Worm (Caenorhabditis elegans) whole organism, L1 larva: ENCODE results near the gene wrm-1.

Experiments used
- C04F5.9 ChIP-seq: sonication (generic microtip); optimal IDR thresholded peaks from 2 replicates; lab custom pipeline; 2016; ENCODE audit warnings: missing genetic modification characterization, missing compliant biosample characterization
- C16A3.4 ChIP-seq: fragments of 150-350 bp; optimal IDR thresholded peaks from 2 replicates; lab custom pipeline; 2014; ENCODE audit warnings: missing biosample characterization, missing genetic modification characterization
- C34B4.2 ChIP-seq: sonication (generic microtip); optimal IDR thresholded peaks from 2 replicates; lab custom pipeline; 2017; ENCODE audit warnings: mild to moderate bottlenecking, missing genetic modification characterization, missing compliant biosample characterization
- aha-1 ChIP-seq: fragments of 150-350 bp; optimal IDR thresholded peaks from 2 replicates; lab custom pipeline; 2014; ENCODE audit warnings: missing biosample characterization, missing genetic modification characterization
- alr-1 ChIP-seq: fragments of 200-800 bp; sonication (Bioruptor generic); optimal IDR thresholded peaks from 2 replicates; lab custom pipeline; 2018; ENCODE audit warnings: borderline replicate concordance, mild to moderate bottlenecking, missing genetic modification characterization, missing compliant biosample characterization
- blmp-1 ChIP-seq: fragments of 150-350 bp; optimal IDR thresholded peaks from 2 replicates; lab custom pipeline; 2014; ENCODE audit warnings: missing biosample characterization, missing genetic modification characterization
- ceh-8 ChIP-seq: fragments of 200-800 bp; sonication (Bioruptor generic); optimal IDR thresholded peaks from 2 replicates; lab custom pipeline; 2018; ENCODE audit warnings: mild to moderate bottlenecking, missing genetic modification characterization, moderate library complexity, missing compliant biosample characterization
- ceh-82 ChIP-seq, 3 experiments: fragments of 150-350 bp in 1 of 3; sonication (generic microtip) in 2 of 3; optimal IDR thresholded peaks; 2 replicates each; lab custom pipeline; 2014 to 2017; ENCODE audit warnings: missing biosample characterization in 3 of 3, missing genetic modification characterization in 3 of 3
- ceh-90 ChIP-seq: sonication (generic microtip); optimal IDR thresholded peaks from 2 replicates; lab custom pipeline; 2016; ENCODE audit warnings: missing genetic modification characterization, missing compliant biosample characterization
- dpl-1 ChIP-seq, 3 experiments: fragments of 150-350 bp in 2 of 3; sonication (generic microtip) in 1 of 3; optimal IDR thresholded peaks; 2 replicates each; lab custom pipeline; 2014 to 2017; ENCODE audit warnings: missing biosample characterization in 3 of 3, missing genetic modification characterization in 3 of 3, missing genetic modification reagents in 3 of 3
- dsc-1 ChIP-seq: sonication (generic microtip); optimal IDR thresholded peaks from 2 replicates; lab custom pipeline; 2016; ENCODE audit warnings: mild to moderate bottlenecking, missing genetic modification characterization, missing compliant biosample characterization
- egl-13 ChIP-seq: sonication (generic microtip); optimal IDR thresholded peaks from 2 replicates; lab custom pipeline; 2016; ENCODE audit warnings: missing genotype, missing genetic modification reagents, missing genetic modification characterization, missing compliant biosample characterization
- egl-27 ChIP-seq, 2 experiments: fragments of 150-350 bp in 1 of 2; sonication (generic microtip); optimal IDR thresholded peaks; 3 replicates each; lab custom pipeline; 2017 to 2018; ENCODE audit warnings: missing biosample characterization in 2 of 2, missing genetic modification characterization in 2 of 2, missing genetic modification reagents in 2 of 2
- elt-3 ChIP-seq, 6 experiments: fragments of 150-350 bp in 1 of 6; sonication (generic microtip); optimal IDR thresholded peaks; 2 replicates each; lab custom pipeline; 2017 to 2018; ENCODE audit warnings: missing biosample characterization in 6 of 6, missing genetic modification characterization in 6 of 6, inconsistent platforms in 1 of 6
- ets-5 ChIP-seq: fragments of 200-800 bp; sonication (Bioruptor generic); IDR thresholded peaks from 2 replicates; pipeline ENCODE4 v1.3.6; 2022; ENCODE audit warnings: missing genetic modification characterization, missing compliant biosample characterization
- fkh-10 ChIP-seq: sonication (generic microtip); optimal IDR thresholded peaks from 2 replicates; lab custom pipeline; 2017; ENCODE audit warnings: missing biosample characterization, missing genetic modification reagents, missing genetic modification characterization
- grh-1 ChIP-seq: fragments of 200-800 bp; sonication (Bioruptor generic); IDR thresholded peaks from 2 replicates; pipeline ENCODE4 v1.3.6; 2022; ENCODE audit warnings: missing genetic modification reagents, missing genetic modification characterization, missing compliant biosample characterization
- hlh-17 ChIP-seq: fragments of 200-800 bp; sonication (Bioruptor generic); optimal IDR thresholded peaks from 2 replicates; lab custom pipeline; 2018; ENCODE audit warnings: missing genetic modification characterization, mild to moderate bottlenecking, missing compliant biosample characterization, moderate library complexity, borderline replicate concordance
- hlh-4 ChIP-seq: sonication (generic microtip); optimal IDR thresholded peaks from 2 replicates; lab custom pipeline; 2016; ENCODE audit warnings: mild to moderate bottlenecking, missing genetic modification characterization, missing compliant biosample characterization
- irx-1 ChIP-seq: sonication (generic microtip); optimal IDR thresholded peaks from 2 replicates; lab custom pipeline; 2016; ENCODE audit warnings: missing genetic modification characterization, missing compliant biosample characterization
- isw-1 ChIP-seq: fragments of 200-800 bp; sonication (Bioruptor generic); IDR thresholded peaks from 2 replicates; pipeline ENCODE4 v1.3.6; 2022; ENCODE audit warnings: missing genetic modification characterization, missing compliant biosample characterization
- lin-13 ChIP-seq: fragments of 150-350 bp; optimal IDR thresholded peaks from 2 replicates; lab custom pipeline; 2014; ENCODE audit warnings: missing biosample characterization, missing genetic modification reagents, missing genetic modification characterization
- lin-14 ChIP-seq: fragments of 200-800 bp; sonication (Bioruptor generic); optimal IDR thresholded peaks from 2 replicates; lab custom pipeline; 2018; ENCODE audit warnings: mild to moderate bottlenecking, missing genetic modification characterization, moderate library complexity, missing compliant biosample characterization
- lin-15B ChIP-seq: fragments of 150-350 bp; sonication (generic microtip); optimal IDR thresholded peaks from 3 replicates; lab custom pipeline; 2014; ENCODE audit warnings: missing biosample characterization, missing genetic modification characterization
- lin-39 ChIP-seq: fragments of 150-350 bp; optimal IDR thresholded peaks from 2 replicates; lab custom pipeline; 2014; ENCODE audit warnings: missing biosample characterization, missing genetic modification reagents, missing genetic modification characterization
- lir-3 ChIP-seq: sonication (generic microtip); optimal IDR thresholded peaks from 2 replicates; lab custom pipeline; 2016; ENCODE audit warnings: mild to moderate bottlenecking, missing genetic modification characterization, moderate library complexity, missing compliant biosample characterization; ENCODE audit not compliant: poor library complexity
- lsy-2 ChIP-seq, 2 experiments: fragments of 150-350 bp; optimal IDR thresholded peaks; 2 replicates each; lab custom pipeline; 2014; ENCODE audit warnings: missing biosample characterization in 2 of 2, missing genetic modification characterization in 2 of 2
- mab-9 ChIP-seq: fragments of 200-800 bp; sonication (Bioruptor generic); IDR thresholded peaks from 2 replicates; pipeline ENCODE4 v1.3.6; 2022; ENCODE audit warnings: missing genetic modification reagents, missing genetic modification characterization, missing compliant biosample characterization
- mep-1 ChIP-seq: fragments of 150-350 bp; optimal IDR thresholded peaks from 2 replicates; lab custom pipeline; 2014; ENCODE audit warnings: missing biosample characterization, missing genetic modification characterization
- nhr-11 ChIP-seq: fragments of 150-350 bp; optimal IDR thresholded peaks from 2 replicates; lab custom pipeline; 2014; ENCODE audit warnings: missing biosample characterization, missing genetic modification characterization
- nhr-19 ChIP-seq: fragments of 200-800 bp; sonication (Bioruptor generic); conservative IDR thresholded peaks from 2 replicates; pipeline ENCODE4 v1.3.6; 2022; ENCODE audit warnings: missing genetic modification characterization, missing compliant biosample characterization
- nhr-28 ChIP-seq: fragments of 150-350 bp; optimal IDR thresholded peaks from 2 replicates; lab custom pipeline; 2014; ENCODE audit warnings: missing biosample characterization, missing genetic modification characterization
- nhr-47 ChIP-seq: sonication (generic microtip); optimal IDR thresholded peaks from 2 replicates; lab custom pipeline; 2016; ENCODE audit warnings: mild to moderate bottlenecking, missing genetic modification characterization, moderate library complexity, missing compliant biosample characterization
- nhr-71 ChIP-seq: sonication (generic microtip); optimal IDR thresholded peaks from 2 replicates; lab custom pipeline; 2016; ENCODE audit warnings: mild to moderate bottlenecking, missing genetic modification characterization, moderate library complexity, missing compliant biosample characterization
- nhr-77 ChIP-seq: fragments of 150-350 bp; optimal IDR thresholded peaks from 2 replicates; lab custom pipeline; 2014; ENCODE audit warnings: missing biosample characterization, missing genetic modification characterization
- nhr-85 ChIP-seq: sonication (generic microtip); peaks from one replicate; lab custom pipeline; 2016; ENCODE audit warnings: missing genetic modification characterization, inconsistent platforms, missing compliant biosample characterization
- rnt-1 ChIP-seq: sonication (generic microtip); optimal IDR thresholded peaks from 2 replicates; lab custom pipeline; 2016; ENCODE audit warnings: mild to moderate bottlenecking, missing genetic modification characterization, moderate library complexity, missing compliant biosample characterization
- snu-23 ChIP-seq: sonication (generic microtip); optimal IDR thresholded peaks from 2 replicates; lab custom pipeline; 2016; ENCODE audit warnings: missing genetic modification characterization, missing compliant biosample characterization
- sox-4 ChIP-seq: sonication (generic microtip); optimal IDR thresholded peaks from 2 replicates; lab custom pipeline; 2016; ENCODE audit warnings: missing genetic modification characterization, missing compliant biosample characterization
- sptf-1 ChIP-seq: fragments of 150-350 bp; optimal IDR thresholded peaks from 2 replicates; lab custom pipeline; 2014; ENCODE audit warnings: missing biosample characterization, missing genetic modification characterization
- sup-37 ChIP-seq: fragments of 200-800 bp; sonication (Bioruptor generic); optimal IDR thresholded peaks from 2 replicates; lab custom pipeline; 2018; ENCODE audit warnings: mild to moderate bottlenecking, missing genetic modification characterization, missing compliant biosample characterization
- unc-130 ChIP-seq: fragments of 150-350 bp; optimal IDR thresholded peaks from 2 replicates; lab custom pipeline; 2017; ENCODE audit warnings: missing biosample characterization, missing genetic modification characterization, inconsistent platforms
- unc-86 ChIP-seq: sonication (generic microtip); optimal IDR thresholded peaks from 2 replicates; lab custom pipeline; 2016; ENCODE audit warnings: missing genetic modification characterization, missing compliant biosample characterization
- unc-98 ChIP-seq: fragments of 200-800 bp; sonication (Bioruptor generic); IDR thresholded peaks from 2 replicates; pipeline ENCODE4 v1.3.6; 2022; ENCODE audit warnings: missing genetic modification characterization, missing compliant biosample characterization
- vab-15 ChIP-seq: sonication (generic microtip); optimal IDR thresholded peaks from 2 replicates; lab custom pipeline; 2017; ENCODE audit warnings: missing genotype, mild to moderate bottlenecking, missing genetic modification characterization, missing compliant biosample characterization
- xbp-1 ChIP-seq: sonication (generic microtip); optimal IDR thresholded peaks from 2 replicates; lab custom pipeline; 2016; ENCODE audit warnings: missing genetic modification characterization, missing compliant biosample characterization
- ztf-11 ChIP-seq, 2 experiments: sonication (generic microtip); optimal IDR thresholded peaks; 2 replicates each; lab custom pipeline; 2016 to 2017; ENCODE audit warnings: missing genetic modification characterization in 2 of 2, missing biosample characterization in 1 of 2, missing compliant biosample characterization in 1 of 2

Gene wrm-1

DNA sequence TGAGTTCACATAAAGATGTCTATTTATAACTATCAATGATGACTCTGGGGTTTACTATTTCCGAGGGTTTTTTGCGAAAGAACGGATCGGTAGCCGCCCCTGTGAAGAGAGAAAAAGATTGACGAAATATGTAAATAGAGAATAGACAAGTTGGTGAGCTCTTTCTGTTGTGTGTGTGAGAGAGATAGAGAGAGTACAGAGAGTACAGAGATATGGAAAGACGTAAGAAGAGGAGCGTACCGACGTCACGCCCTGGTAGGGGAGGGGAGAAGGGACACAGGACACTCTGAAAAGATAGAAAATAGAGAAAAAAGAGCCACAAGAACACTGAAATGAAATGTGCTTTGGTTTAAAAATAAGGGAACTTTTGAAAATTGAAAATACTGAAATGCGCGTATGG is 34.4 kb upstream of the wrm-1 start (continued):
- TF ChIP-seq xbp-1 (peak; percentile 13), hlh-17 (GFP tag; lab: Kevin White, UChicago) (no peak)

DNA sequence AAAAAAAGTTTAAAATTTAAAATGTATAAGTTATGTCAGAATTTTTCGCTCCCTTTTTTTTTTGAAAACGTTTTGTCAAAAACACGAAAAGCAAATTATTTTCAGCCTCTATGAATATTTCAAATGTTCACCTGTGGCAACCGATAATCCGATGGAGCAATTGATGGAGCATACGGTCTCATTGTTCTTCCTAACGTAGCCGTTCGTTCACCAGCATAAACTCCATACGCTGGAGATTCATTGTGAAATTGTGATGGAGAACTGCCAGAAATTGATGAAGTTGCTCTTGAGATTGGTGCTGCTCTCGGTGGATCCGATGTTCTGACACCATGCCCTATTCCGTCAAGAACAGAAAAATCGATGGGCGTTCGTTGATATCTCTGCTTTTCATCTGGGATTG is 30.8 kb upstream of the wrm-1 start:
- TF ChIP-seq rnt-1 (tag; lab: Kevin White, UChicago) (no peak), fkh-10 (GFP tag; lab: Kevin White, UChicago) (no peak), sox-4 (tag; lab: Kevin White, UChicago) (no peak), grh-1 (no peak), lin-15B (tag; lab: Kevin White, UChicago) (no peak), nhr-11 (tag; lab: Kevin White, UChicago) (no peak), alr-1 (tag; lab: Kevin White, UChicago) (no peak), hlh-4 (tag; lab: Kevin White, UChicago) (no peak), nhr-85 (tag; lab: Kevin White, UChicago) (no peak), C34B4.2 (tag; lab: Kevin White, UChicago) (no peak), blmp-1 (tag; lab: Kevin White, UChicago) (no peak), C04F5.9 (tag; lab: Kevin White, UChicago) (no peak), ets-5 (GFP tag; lab: Robert Waterston, UW) (no peak), sptf-1 (no peak), hlh-17 (GFP tag; lab: Kevin White, UChicago) (no peak), C16A3.4 (tag; lab: Kevin White, UChicago) (no peak), egl-13 (no peak), nhr-71 (tag; lab: Kevin White, UChicago) (no peak), nhr-19 (GFP tag; lab: Robert Waterston, UW) (no peak), egl-27 (tag; optimal IDR thresholded peaks at IDR 0.05; lab: Kevin White, UChicago) (no peak)

DNA sequence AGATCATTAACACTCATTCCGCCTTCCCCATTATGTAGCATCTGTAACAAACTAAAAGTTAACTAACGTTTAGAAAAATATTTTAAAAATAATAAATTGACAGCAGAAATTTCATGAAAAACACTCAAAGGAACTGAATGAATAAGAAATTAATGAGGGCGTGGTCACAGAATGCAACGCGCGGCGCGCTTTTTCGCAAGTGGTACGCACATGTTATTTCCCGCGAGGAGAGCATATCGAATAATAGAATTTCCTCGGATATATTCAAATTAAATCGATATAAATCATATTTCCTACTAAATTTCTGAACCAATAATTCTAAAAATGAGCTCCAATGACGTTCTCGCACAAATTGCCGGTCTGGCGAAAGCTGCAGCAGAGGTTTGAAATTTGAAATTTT is 30.0 kb upstream of the wrm-1 start, which contains the start of the genes abi-1 and arle-14:
TSS of gene abi-1 (minus strand) at position 51 of the 400 bp plus-strand sequence.
TSS of gene arle-14 (plus strand) at position 217 of the 400 bp plus-strand sequence.
- TF ChIP-seq irx-1 (no peak), nhr-77 (tag; lab: Kevin White, UChicago) (no peak), unc-98 (no peak), isw-1 (GFP tag; lab: Robert Waterston, UW) (no peak), grh-1 (no peak), unc-130 (tag; lab: Kevin White, UChicago) (peak; percentile 9), nhr-19 (GFP tag; lab: Robert Waterston, UW) (no peak), alr-1 (tag; lab: Kevin White, UChicago) (no peak), vab-15 (tag; lab: Kevin White, UChicago) (no peak), lin-13 (GFP tag; lab: Kevin White, UChicago) (no peak), aha-1 (no peak), egl-27 (tag; optimal IDR thresholded peaks at IDR 0.05; lab: Kevin White, UChicago) (no peak), lin-14 (no peak), ceh-8 (no peak), mep-1 (tag; lab: Kevin White, UChicago) (peak; percentile 18), sup-37 (GFP tag; lab: Kevin White, UChicago) (no peak), sox-4 (tag; lab: Kevin White, UChicago) (no peak), egl-13 (no peak), unc-86 (tag; lab: Kevin White, UChicago) (no peak), hlh-4 (tag; lab: Kevin White, UChicago) (no peak), lin-15B (tag; lab: Kevin White, UChicago) (no peak), C16A3.4 (tag; lab: Kevin White, UChicago) (no peak), nhr-28 (tag; lab: Kevin White, UChicago) (no peak), elt-3 (tag; optimal IDR thresholded peaks at IDR 0.05; lab: Kevin White, UChicago) (no peak), nhr-71 (tag; lab: Kevin White, UChicago) (peak; percentile 42), ztf-11 (tag; optimal IDR thresholded peaks at IDR 0.05; lab: Kevin White, UChicago) (no peak), lin-39 (tag; lab: Kevin White, UChicago) (no peak), ceh-82 (tag; optimal IDR thresholded peaks at IDR 0.05; lab: Kevin White, UChicago) (no peak), dsc-1 (tag; lab: Kevin White, UChicago) (peak; percentile 50), lsy-2 (tag; optimal IDR thresholded peaks at IDR 0.05; lab: Kevin White, UChicago) (peak; percentile 3 to 30), hlh-17 (GFP tag; lab: Kevin White, UChicago) (no peak), nhr-47 (tag; lab: Kevin White, UChicago) (peak; percentile 21), snu-23 (peak; percentile 24), lir-3 (tag; lab: Kevin White, UChicago) (no peak), mab-9 (GFP tag; lab: Robert Waterston, UW) (no peak), dpl-1 (GFP tag; optimal IDR thresholded peaks at IDR 0.05; lab: Kevin White, UChicago) (peak in 2 of 3 experiments; percentile 22 to 32), ceh-90 (no peak)
